Worm (Caenorhabditis elegans) whole organism, L4 larva: Measurements from ENCODE around the gene hum-4.
A peak's percentile ranks its signal among the peaks of the same experiment; 100 is the strongest.

ENCODE experiments used
- D1046.2 ChIP-seq: fragments of 200-800 bp; sonication (Bioruptor generic); IDR thresholded peaks from 2 replicates; pipeline ENCODE4 v1.3.6; 2022; ENCODE audit warnings: missing genetic modification characterization, missing compliant biosample characterization
- F49E8.2 ChIP-seq: sonication (generic microtip); optimal IDR thresholded peaks from 2 replicates; lab custom pipeline; 2016; ENCODE audit warnings: missing compliant biosample characterization, mild to moderate bottlenecking, missing genetic modification characterization, borderline replicate concordance
- R02D3.7 ChIP-seq: fragments of 150-350 bp; sonication (generic microtip); optimal IDR thresholded peaks from 3 replicates; lab custom pipeline; 2014; ENCODE audit warnings: missing biosample characterization, missing genetic modification characterization
- T20F7.1 ChIP-seq: fragments of 200-800 bp; sonication (Bioruptor generic); optimal IDR thresholded peaks from 2 replicates; lab custom pipeline; 2018; ENCODE audit warnings: mild to moderate bottlenecking, missing genetic modification characterization, missing compliant biosample characterization
- T26A8.4 ChIP-seq: fragments of 200-800 bp; sonication (Bioruptor generic); IDR thresholded peaks from 2 replicates; pipeline ENCODE4 v1.3.6; 2022; ENCODE audit warnings: missing genetic modification characterization, missing compliant biosample characterization
- ceh-20 ChIP-seq: fragments of 200-800 bp; sonication (Bioruptor generic); IDR thresholded peaks from 2 replicates; pipeline ENCODE4 v1.3.6; 2022; ENCODE audit warnings: missing genetic modification reagents, missing genetic modification characterization, missing compliant biosample characterization
- ceh-32 ChIP-seq: sonication (generic microtip); optimal IDR thresholded peaks from 2 replicates; lab custom pipeline; 2016; ENCODE audit warnings: mild to moderate bottlenecking, missing genetic modification characterization, missing compliant biosample characterization; ENCODE audit not compliant: poor library complexity
- ceh-62 ChIP-seq: sonication (generic microtip); optimal IDR thresholded peaks from 2 replicates; lab custom pipeline; 2017; ENCODE audit warnings: missing biosample characterization, missing genetic modification characterization
- ces-1 ChIP-seq: fragments of 150-350 bp; sonication (generic microtip); optimal IDR thresholded peaks from 4 replicates; lab custom pipeline; 2014; ENCODE audit warnings: missing biosample characterization, missing genetic modification reagents, missing genetic modification characterization
- ctbp-1 ChIP-seq: fragments of 200-800 bp; sonication (Bioruptor generic); IDR thresholded peaks from 2 replicates; pipeline ENCODE4 v1.3.6; 2022; ENCODE audit warnings: missing genetic modification reagents, missing genetic modification characterization, missing compliant biosample characterization
- daf-16 ChIP-seq, 3 experiments: sonication (generic microtip); optimal IDR thresholded peaks; 2 replicates each; lab custom pipeline; 2016 to 2017; ENCODE audit warnings: missing genetic modification characterization in 3 of 3, missing genetic modification reagents in 3 of 3, mild to moderate bottlenecking in 2 of 3, missing compliant biosample characterization in 2 of 3, missing biosample characterization in 1 of 3, moderate library complexity in 1 of 3
- daf-19 ChIP-seq: fragments of 200-800 bp; sonication (Bioruptor generic); conservative IDR thresholded peaks from 2 replicates; pipeline ENCODE4 v1.3.6; 2022; ENCODE audit warnings: missing genetic modification characterization, missing compliant biosample characterization
- dpl-1 ChIP-seq: fragments of 150-350 bp; optimal IDR thresholded peaks from 2 replicates; lab custom pipeline; 2014; ENCODE audit warnings: missing biosample characterization, missing genetic modification reagents, missing genetic modification characterization
- dve-1 ChIP-seq: sonication (generic microtip); optimal IDR thresholded peaks from 2 replicates; lab custom pipeline; 2017; ENCODE audit warnings: antibody characterized with exemption, mild to moderate bottlenecking, missing genetic modification characterization, missing compliant biosample characterization; ENCODE audit not compliant: insufficient read depth
- egl-43 ChIP-seq: fragments of 200-800 bp; sonication (Bioruptor generic); IDR thresholded peaks from 2 replicates; pipeline ENCODE4 v1.3.6; 2022; ENCODE audit warnings: missing genetic modification reagents, missing genetic modification characterization, missing compliant biosample characterization
- fkh-10 ChIP-seq: fragments of 150-350 bp; optimal IDR thresholded peaks from 2 replicates; lab custom pipeline; 2014; ENCODE audit warnings: missing biosample characterization, missing genetic modification reagents, missing genetic modification characterization
- gei-8 ChIP-seq: fragments of 200-800 bp; sonication (Bioruptor generic); optimal IDR thresholded peaks from 2 replicates; lab custom pipeline; 2018; ENCODE audit warnings: mild to moderate bottlenecking, missing genetic modification characterization, missing compliant biosample characterization
- hlh-11 ChIP-seq: fragments of 200-800 bp; sonication (Bioruptor generic); optimal IDR thresholded peaks from 2 replicates; lab custom pipeline; 2018; ENCODE audit warnings: mild to moderate bottlenecking, missing genetic modification characterization, missing compliant biosample characterization
- jun-1 ChIP-seq: fragments of 150-350 bp; optimal IDR thresholded peaks from 2 replicates; lab custom pipeline; 2014; ENCODE audit warnings: missing biosample characterization, missing genetic modification reagents, missing genetic modification characterization
- lim-7 ChIP-seq: fragments of 200-800 bp; sonication (Bioruptor generic); IDR thresholded peaks from 2 replicates; pipeline ENCODE4 v1.3.6; 2022; ENCODE audit warnings: missing genetic modification characterization, missing compliant biosample characterization
- lsy-2 ChIP-seq, 2 experiments: fragments of 150-350 bp in 1 of 2; sonication (generic microtip) in 1 of 2; optimal IDR thresholded peaks; 2 replicates each; lab custom pipeline; 2014 to 2017; ENCODE audit warnings: missing biosample characterization in 2 of 2, missing genetic modification characterization in 2 of 2
- madf-9 ChIP-seq: fragments of 200-800 bp; sonication (Bioruptor generic); conservative IDR thresholded peaks from 2 replicates; pipeline ENCODE4 v1.3.6; 2022; ENCODE audit warnings: missing genetic modification reagents, missing genetic modification characterization, missing compliant biosample characterization
- mdt-29 ChIP-seq: fragments of 200-800 bp; sonication (Bioruptor generic); IDR thresholded peaks from 2 replicates; pipeline ENCODE4 v1.3.6; 2022; ENCODE audit warnings: missing genetic modification reagents, missing genetic modification characterization, missing compliant biosample characterization
- nhr-10 ChIP-seq: fragments of 150-350 bp; optimal IDR thresholded peaks from 2 replicates; lab custom pipeline; 2014; ENCODE audit warnings: missing biosample characterization, missing genetic modification characterization
- nhr-11 ChIP-seq: fragments of 150-350 bp; optimal IDR thresholded peaks from 2 replicates; lab custom pipeline; 2014; ENCODE audit warnings: missing biosample characterization, missing genetic modification characterization
- nhr-111 ChIP-seq: fragments of 200-800 bp; sonication (Bioruptor generic); optimal IDR thresholded peaks from 2 replicates; lab custom pipeline; 2018; ENCODE audit warnings: mild to moderate bottlenecking, missing genetic modification characterization, missing compliant biosample characterization
- nhr-41 ChIP-seq: fragments of 200-800 bp; sonication (Bioruptor generic); IDR thresholded peaks from 2 replicates; pipeline ENCODE4 v1.3.6; 2022; ENCODE audit warnings: missing genetic modification reagents, missing genetic modification characterization, missing compliant biosample characterization
- nhr-48 ChIP-seq: sonication (generic microtip); optimal IDR thresholded peaks from 2 replicates; lab custom pipeline; 2016; ENCODE audit warnings: mild to moderate bottlenecking, missing genetic modification characterization, missing compliant biosample characterization
- nhr-6 ChIP-seq: fragments of 150-350 bp; optimal IDR thresholded peaks from 2 replicates; lab custom pipeline; 2014; ENCODE audit warnings: missing biosample characterization, missing genetic modification characterization
- pha-4 ChIP-seq, 2 experiments: fragments of 150-350 bp in 1 of 2; fragments of 200-800 bp in 1 of 2; sonication (Bioruptor generic) in 1 of 2; IDR thresholded peaks in 1 of 2; optimal IDR thresholded peaks in 1 of 2; 2 replicates each; pipeline versions ENCODE4 v1.3.6 to Lab custom; 2014 to 2022; ENCODE audit warnings: missing genetic modification characterization in 2 of 2, missing genetic modification reagents in 2 of 2, missing biosample characterization in 1 of 2, missing compliant biosample characterization in 1 of 2
- pqm-1 ChIP-seq: sonication (generic microtip); optimal IDR thresholded peaks from 2 replicates; lab custom pipeline; 2017; ENCODE audit warnings: missing biosample characterization, missing genetic modification characterization
- rbr-2 ChIP-seq: sonication (generic microtip); optimal IDR thresholded peaks from 2 replicates; lab custom pipeline; 2016; ENCODE audit warnings: missing genotype, missing genetic modification characterization, missing compliant biosample characterization
- saeg-2 ChIP-seq: fragments of 200-800 bp; sonication (Bioruptor generic); IDR thresholded peaks from 2 replicates; pipeline ENCODE4 v1.3.6; 2022; ENCODE audit warnings: missing genetic modification reagents, missing genetic modification characterization, missing compliant biosample characterization
- set-16 ChIP-seq: fragments of 200-800 bp; sonication (Bioruptor generic); IDR thresholded peaks from 2 replicates; pipeline ENCODE4 v1.3.6; 2022; ENCODE audit warnings: missing genetic modification reagents, missing genetic modification characterization, missing compliant biosample characterization
- tag-97 ChIP-seq: fragments of 200-800 bp; sonication (Bioruptor generic); IDR thresholded peaks from 2 replicates; pipeline ENCODE4 v1.3.6; 2022; ENCODE audit warnings: missing genetic modification characterization, missing compliant biosample characterization
- tra-1 ChIP-seq: fragments of 200-800 bp; sonication (Bioruptor generic); IDR thresholded peaks from 2 replicates; pipeline ENCODE4 v1.3.6; 2022; ENCODE audit warnings: missing genetic modification reagents, missing genetic modification characterization, missing compliant biosample characterization
- unc-130 ChIP-seq: sonication (generic microtip); optimal IDR thresholded peaks from 2 replicates; lab custom pipeline; 2016; ENCODE audit warnings: missing genetic modification reagents, missing genetic modification characterization, missing compliant biosample characterization
- unc-62 ChIP-seq, 3 experiments: fragments of 150-350 bp in 1 of 3; sonication (generic microtip); optimal IDR thresholded peaks in 2 of 3; peaks in 1 of 3; 1 replicate in 1 of 3; 2 replicates in 2 of 3; lab custom pipeline; 2014 to 2017; ENCODE audit warnings: missing biosample characterization in 3 of 3, missing genetic modification characterization in 3 of 3, missing genetic modification reagents in 3 of 3, missing genotype in 1 of 3
- zip-2 ChIP-seq: fragments of 150-350 bp; optimal IDR thresholded peaks from 2 replicates; lab custom pipeline; 2014; ENCODE audit warnings: missing biosample characterization, missing genetic modification characterization

Gene hum-4

DNA sequence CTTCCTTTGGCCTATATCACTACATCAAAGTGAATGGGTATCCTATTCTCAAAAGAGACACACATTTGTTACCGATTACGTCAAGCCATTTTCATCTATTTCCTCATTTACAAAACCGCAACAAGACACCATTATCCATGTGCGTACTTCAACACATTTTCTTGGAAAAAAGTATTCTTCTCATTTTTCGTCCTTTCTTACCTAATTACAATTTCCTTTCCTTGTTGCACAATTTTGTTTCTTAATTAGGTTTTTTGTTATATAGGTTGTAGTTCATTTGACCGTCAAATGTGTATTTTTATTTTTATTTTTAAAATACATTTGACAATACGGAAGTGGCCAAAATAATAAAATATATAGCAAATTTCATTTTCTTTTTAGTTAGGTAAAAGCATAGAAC, 50.0 kb downstream of the hum-4 start:
- TF ChIP-seq tra-1, result no peak
- no peak for TF ChIP-seq nhr-41 (GFP tag; lab: Robert Waterston, UW)
- TF ChIP-seq ces-1 (GFP tag; lab: Kevin White, UChicago), result peak; percentile 54
- no peak for TF ChIP-seq ceh-20 (GFP tag; lab: Robert Waterston, UW)
- peak in 1 of 2 experiments; percentile 21 for TF ChIP-seq lsy-2 (tag; optimal IDR thresholded peaks at IDR 0.05; lab: Kevin White, UChicago)
- TF ChIP-seq unc-62 (GFP tag; optimal IDR thresholded peaks at IDR 0.05 in 1 of 2; lab: Kevin White, UChicago), result peak in 1 of 2 experiments; percentile 29
- no peak for TF ChIP-seq unc-62 (tag; optimal IDR thresholded peaks at IDR 0.05; lab: Kevin White, UChicago)
- no peak for TF ChIP-seq rbr-2
- TF ChIP-seq pqm-1, result no peak
- TF ChIP-seq T26A8.4 (GFP tag; lab: Robert Waterston, UW), result no peak
- no peak for TF ChIP-seq jun-1 (tag; lab: Kevin White, UChicago)
- TF ChIP-seq ceh-62, result no peak
- TF ChIP-seq saeg-2 (GFP tag; lab: Robert Waterston, UW), result no peak

DNA sequence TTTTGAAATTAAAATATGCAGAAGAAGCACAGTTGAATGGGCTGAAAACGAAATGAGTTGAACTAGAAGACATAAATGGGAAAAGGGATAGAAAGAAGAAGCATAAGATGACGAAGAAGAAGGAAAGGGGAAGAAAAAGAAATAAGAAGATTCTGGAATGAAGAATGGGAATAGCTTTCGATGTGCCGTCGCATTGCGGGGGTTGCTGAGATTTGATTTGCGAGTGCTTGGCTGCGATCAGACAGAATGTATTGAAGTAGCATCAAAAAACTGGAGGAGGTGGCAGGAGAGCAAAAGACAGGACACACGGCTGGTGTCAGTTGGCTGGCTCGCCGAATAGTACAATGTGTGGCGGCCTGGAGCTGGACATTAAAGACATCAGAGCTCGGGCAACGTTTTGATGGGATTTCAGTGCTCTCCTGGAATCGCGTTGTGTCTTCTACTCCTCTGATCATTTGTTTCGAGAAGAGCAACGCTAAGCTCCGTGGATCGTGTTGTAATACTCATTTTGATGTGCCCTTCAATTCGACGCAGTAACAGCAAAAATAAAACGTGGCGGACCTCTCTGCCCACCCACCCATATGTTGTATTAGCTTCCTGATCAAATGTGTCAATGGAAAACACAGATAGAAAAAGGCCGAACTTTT, 54.1 kb downstream of the hum-4 start:
- TF ChIP-seq mdt-29 (GFP tag; lab: Robert Waterston, UW), result no peak
- no peak for TF ChIP-seq daf-19
- no peak for TF ChIP-seq nhr-10 (tag; lab: Kevin White, UChicago)
- peak; percentile 64 for TF ChIP-seq hlh-11
- no peak for TF ChIP-seq dpl-1 (GFP tag; lab: Kevin White, UChicago)
- no peak for TF ChIP-seq T20F7.1
- TF ChIP-seq set-16 (GFP tag; lab: Robert Waterston, UW), result peak; percentile 18; the same call in 1 of the 2 replicates
- TF ChIP-seq pha-4 (GFP tag; IDR thresholded peaks at IDR 0.05; lab: Robert Waterston, UW), result no peak
- TF ChIP-seq pha-4 (tag; optimal IDR thresholded peaks at IDR 0.05; lab: Kevin White, UChicago), result no peak
- TF ChIP-seq R02D3.7 (tag; lab: Kevin White, UChicago), result no peak
- TF ChIP-seq nhr-48 (tag; lab: Kevin White, UChicago), result no peak
- no peak for TF ChIP-seq madf-9
- TF ChIP-seq tag-97, result no peak
- no peak for TF ChIP-seq ceh-32 (tag; lab: Kevin White, UChicago)
- no peak for TF ChIP-seq nhr-111 (GFP tag; lab: Kevin White, UChicago)
- no peak for TF ChIP-seq unc-130 (GFP tag; lab: Kevin White, UChicago)
- no peak for TF ChIP-seq dve-1
- TF ChIP-seq T26A8.4 (GFP tag; lab: Robert Waterston, UW), result no peak
- no peak for TF ChIP-seq zip-2 (tag; lab: Kevin White, UChicago)
- TF ChIP-seq daf-16 (GFP tag; optimal IDR thresholded peaks at IDR 0.05; lab: Kevin White, UChicago), result peak in 1 of 2 experiments; percentile 68
- no peak for TF ChIP-seq daf-16 (tag; optimal IDR thresholded peaks at IDR 0.05; lab: Kevin White, UChicago)
- TF ChIP-seq fkh-10 (GFP tag; lab: Kevin White, UChicago), result peak; percentile 38
- peak; percentile 36; the same call in 1 of the 2 replicates for TF ChIP-seq tra-1
- no peak for TF ChIP-seq D1046.2 (GFP tag; lab: Robert Waterston, UW)
- peak; percentile 4 for TF ChIP-seq ces-1 (GFP tag; lab: Kevin White, UChicago)
- TF ChIP-seq lim-7, result 0 out of 2 replicates have a peak, but pooled peaks have one; percentile 29
- TF ChIP-seq ctbp-1, result peak; percentile 37; the same call in 1 of the 2 replicates
- no peak for TF ChIP-seq gei-8 (GFP tag; lab: Kevin White, UChicago)
- TF ChIP-seq nhr-11 (tag; lab: Kevin White, UChicago), result no peak
- peak in 1 of 2 experiments; percentile 89 for TF ChIP-seq unc-62 (GFP tag; optimal IDR thresholded peaks at IDR 0.05 in 1 of 2; lab: Kevin White, UChicago)
- no peak for TF ChIP-seq unc-62 (tag; optimal IDR thresholded peaks at IDR 0.05; lab: Kevin White, UChicago)
- no peak for TF ChIP-seq egl-43
- no peak for TF ChIP-seq F49E8.2 (tag; lab: Kevin White, UChicago)
- no peak for TF ChIP-seq nhr-6 (tag; lab: Kevin White, UChicago)
- TF ChIP-seq, all 104 proteins: peak for 9
